Worm (Caenorhabditis elegans) whole organism, L4 larva: ENCODE data around the gene nhr-195.

Source experiments
- F10B5.3 ChIP-seq: sonication (generic microtip); optimal IDR thresholded peaks from 2 replicates; lab custom pipeline; 2016; ENCODE audit warnings: mild to moderate bottlenecking, missing genetic modification characterization, missing compliant biosample characterization
- F37D6.2 ChIP-seq: sonication (generic microtip); optimal IDR thresholded peaks from 2 replicates; lab custom pipeline; 2016; ENCODE audit warnings: mild to moderate bottlenecking, missing genetic modification characterization, missing compliant biosample characterization
- F44E2.7 ChIP-seq: fragments of 200-800 bp; sonication (Bioruptor generic); IDR thresholded peaks from 2 replicates; pipeline ENCODE4 v2.1.2; 2022; ENCODE audit warnings: missing genetic modification characterization, missing compliant biosample characterization
- Y48G9A.11 ChIP-seq: fragments of 200-800 bp; sonication (Bioruptor generic); IDR thresholded peaks from 2 replicates; pipeline ENCODE4 v1.3.6; 2022; ENCODE audit warnings: missing genetic modification reagents, missing genetic modification characterization, missing compliant biosample characterization
- Y75B8A.6 ChIP-seq: fragments of 200-800 bp; sonication (Bioruptor generic); IDR thresholded peaks from 2 replicates; pipeline ENCODE4 v1.3.6; 2022; ENCODE audit warnings: missing genetic modification reagents, missing genetic modification characterization, missing compliant biosample characterization
- ZK546.5 ChIP-seq, 2 experiments: sonication (generic microtip); optimal IDR thresholded peaks; 2 replicates each; lab custom pipeline; 2017; ENCODE audit warnings: missing biosample characterization in 2 of 2, missing genetic modification characterization in 2 of 2
- ama-1 ChIP-seq: fragments of 150-350 bp; optimal IDR thresholded peaks from 2 replicates; lab custom pipeline; 2014; ENCODE audit warnings: inconsistent platforms, mixed read lengths
- ceh-20 ChIP-seq: fragments of 200-800 bp; sonication (Bioruptor generic); IDR thresholded peaks from 2 replicates; pipeline ENCODE4 v1.3.6; 2022; ENCODE audit warnings: missing genetic modification reagents, missing genetic modification characterization, missing compliant biosample characterization
- ceh-28 ChIP-seq: fragments of 150-350 bp; optimal IDR thresholded peaks from 2 replicates; lab custom pipeline; 2014; ENCODE audit warnings: missing biosample characterization, missing genetic modification reagents, missing genetic modification characterization
- ceh-62 ChIP-seq: sonication (generic microtip); optimal IDR thresholded peaks from 2 replicates; lab custom pipeline; 2017; ENCODE audit warnings: missing biosample characterization, missing genetic modification characterization
- ces-1 ChIP-seq: fragments of 150-350 bp; sonication (generic microtip); optimal IDR thresholded peaks from 4 replicates; lab custom pipeline; 2014; ENCODE audit warnings: missing biosample characterization, missing genetic modification reagents, missing genetic modification characterization
- ctbp-1 ChIP-seq: fragments of 200-800 bp; sonication (Bioruptor generic); IDR thresholded peaks from 2 replicates; pipeline ENCODE4 v1.3.6; 2022; ENCODE audit warnings: missing genetic modification reagents, missing genetic modification characterization, missing compliant biosample characterization
- daf-16 ChIP-seq, 3 experiments: sonication (generic microtip); optimal IDR thresholded peaks; 2 replicates each; lab custom pipeline; 2016 to 2017; ENCODE audit warnings: missing genetic modification characterization in 3 of 3, missing genetic modification reagents in 3 of 3, mild to moderate bottlenecking in 2 of 3, missing compliant biosample characterization in 2 of 3, missing biosample characterization in 1 of 3, moderate library complexity in 1 of 3
- dmd-6 ChIP-seq: fragments of 200-800 bp; sonication (Bioruptor generic); IDR thresholded peaks from 2 replicates; pipeline ENCODE4 v1.3.6; 2022; ENCODE audit warnings: missing genetic modification reagents, missing genetic modification characterization, missing compliant biosample characterization
- duxl-1 ChIP-seq: sonication (generic microtip); optimal IDR thresholded peaks from 2 replicates; lab custom pipeline; 2016; ENCODE audit warnings: mild to moderate bottlenecking, missing genetic modification characterization, moderate library complexity, missing compliant biosample characterization; ENCODE audit not compliant: poor library complexity
- dve-1 ChIP-seq: sonication (generic microtip); optimal IDR thresholded peaks from 2 replicates; lab custom pipeline; 2017; ENCODE audit warnings: antibody characterized with exemption, mild to moderate bottlenecking, missing genetic modification characterization, missing compliant biosample characterization; ENCODE audit not compliant: insufficient read depth
- fkh-10 ChIP-seq: fragments of 150-350 bp; optimal IDR thresholded peaks from 2 replicates; lab custom pipeline; 2014; ENCODE audit warnings: missing biosample characterization, missing genetic modification reagents, missing genetic modification characterization
- hlh-11 ChIP-seq: fragments of 200-800 bp; sonication (Bioruptor generic); optimal IDR thresholded peaks from 2 replicates; lab custom pipeline; 2018; ENCODE audit warnings: mild to moderate bottlenecking, missing genetic modification characterization, missing compliant biosample characterization
- hlh-30 ChIP-seq: sonication (generic microtip); optimal IDR thresholded peaks from 2 replicates; lab custom pipeline; 2017; ENCODE audit warnings: antibody characterized with exemption, mild to moderate bottlenecking, missing genetic modification characterization, missing compliant biosample characterization; ENCODE audit not compliant: insufficient read depth
- hmg-1.1 ChIP-seq: fragments of 200-800 bp; sonication (Bioruptor generic); IDR thresholded peaks from 2 replicates; pipeline ENCODE4 v1.3.6; 2022; ENCODE audit warnings: missing genetic modification reagents, missing genetic modification characterization, missing compliant biosample characterization
- lin-1 ChIP-seq: fragments of 200-800 bp; sonication (Bioruptor generic); IDR thresholded peaks from 2 replicates; pipeline ENCODE4 v1.3.6; 2022; ENCODE audit warnings: missing genetic modification reagents, missing genetic modification characterization, missing compliant biosample characterization
- lin-15B ChIP-seq: fragments of 150-350 bp; sonication (generic microtip); optimal IDR thresholded peaks from 3 replicates; lab custom pipeline; 2014; ENCODE audit warnings: missing biosample characterization, missing genetic modification characterization
- lin-29 ChIP-seq: fragments of 200-800 bp; sonication (Bioruptor generic); IDR thresholded peaks from 2 replicates; pipeline ENCODE4 v1.3.6; 2022; ENCODE audit warnings: missing genetic modification reagents, missing genetic modification characterization, missing compliant biosample characterization
- lin-38 ChIP-seq: fragments of 200-800 bp; sonication (Bioruptor generic); IDR thresholded peaks from 2 replicates; pipeline ENCODE4 v1.3.6; 2022; ENCODE audit warnings: missing genetic modification reagents, missing genetic modification characterization, missing compliant biosample characterization
- lsy-2 ChIP-seq, 2 experiments: fragments of 150-350 bp in 1 of 2; sonication (generic microtip) in 1 of 2; optimal IDR thresholded peaks; 2 replicates each; lab custom pipeline; 2014 to 2017; ENCODE audit warnings: missing biosample characterization in 2 of 2, missing genetic modification characterization in 2 of 2
- madf-5 ChIP-seq, 2 experiments: fragments of 200-800 bp; sonication (Bioruptor generic); IDR thresholded peaks; 2 replicates each; pipeline ENCODE4 v1.3.6; 2022; ENCODE audit warnings: missing compliant biosample characterization in 2 of 2, missing genetic modification characterization in 2 of 2
- madf-9 ChIP-seq: fragments of 200-800 bp; sonication (Bioruptor generic); conservative IDR thresholded peaks from 2 replicates; pipeline ENCODE4 v1.3.6; 2022; ENCODE audit warnings: missing genetic modification reagents, missing genetic modification characterization, missing compliant biosample characterization
- mdl-1 ChIP-seq, 2 experiments: fragments of 150-350 bp in 1 of 2; sonication (generic microtip) in 1 of 2; optimal IDR thresholded peaks; 2 replicates each; lab custom pipeline; 2014 to 2017; ENCODE audit warnings: missing biosample characterization in 2 of 2, missing genetic modification characterization in 2 of 2
- mxl-3 ChIP-seq: fragments of 200-800 bp; sonication (Bioruptor generic); optimal IDR thresholded peaks from 2 replicates; lab custom pipeline; 2018; ENCODE audit warnings: mild to moderate bottlenecking, missing genetic modification characterization, missing compliant biosample characterization
- nhr-102 ChIP-seq: sonication (generic microtip); optimal IDR thresholded peaks from 2 replicates; lab custom pipeline; 2016; ENCODE audit warnings: mild to moderate bottlenecking, missing genetic modification characterization, moderate library complexity, missing compliant biosample characterization
- nhr-111 ChIP-seq: fragments of 200-800 bp; sonication (Bioruptor generic); optimal IDR thresholded peaks from 2 replicates; lab custom pipeline; 2018; ENCODE audit warnings: mild to moderate bottlenecking, missing genetic modification characterization, missing compliant biosample characterization
- nhr-25 ChIP-seq: sonication (generic microtip); optimal IDR thresholded peaks from 2 replicates; lab custom pipeline; 2017; ENCODE audit warnings: missing genetic modification characterization, mild to moderate bottlenecking, missing compliant biosample characterization, antibody characterized with exemption, moderate library complexity, borderline replicate concordance; ENCODE audit not compliant: insufficient read depth
- nhr-28 ChIP-seq: fragments of 150-350 bp; optimal IDR thresholded peaks from 2 replicates; lab custom pipeline; 2014; ENCODE audit warnings: missing biosample characterization, missing genetic modification characterization
- nhr-42 ChIP-seq: fragments of 200-800 bp; sonication (Bioruptor generic); IDR thresholded peaks from 2 replicates; pipeline ENCODE4 v1.3.6; 2022; ENCODE audit warnings: missing genetic modification characterization, missing compliant biosample characterization
- nhr-76 ChIP-seq: fragments of 150-350 bp; optimal IDR thresholded peaks from 2 replicates; lab custom pipeline; 2014; ENCODE audit warnings: missing biosample characterization, missing genetic modification characterization
- php-3 ChIP-seq: fragments of 200-800 bp; sonication (Bioruptor generic); IDR thresholded peaks from 2 replicates; pipeline ENCODE4 v1.3.6; 2022; ENCODE audit warnings: missing genetic modification reagents, missing genetic modification characterization, missing compliant biosample characterization
- sdz-12 ChIP-seq: fragments of 200-800 bp; sonication (Bioruptor generic); optimal IDR thresholded peaks from 2 replicates; lab custom pipeline; 2018; ENCODE audit warnings: mild to moderate bottlenecking, missing genetic modification characterization, missing compliant biosample characterization
- skn-1 ChIP-seq: fragments of 150-350 bp; optimal IDR thresholded peaks from 2 replicates; lab custom pipeline; 2014; ENCODE audit warnings: missing biosample characterization, missing genetic modification characterization
- snpc-4 ChIP-seq: fragments of 150-350 bp; optimal IDR thresholded peaks from 2 replicates; lab custom pipeline; 2014; ENCODE audit warnings: missing biosample characterization, missing genetic modification characterization
- tag-97 ChIP-seq: fragments of 200-800 bp; sonication (Bioruptor generic); IDR thresholded peaks from 2 replicates; pipeline ENCODE4 v1.3.6; 2022; ENCODE audit warnings: missing genetic modification characterization, missing compliant biosample characterization
- tra-1 ChIP-seq: fragments of 200-800 bp; sonication (Bioruptor generic); IDR thresholded peaks from 2 replicates; pipeline ENCODE4 v1.3.6; 2022; ENCODE audit warnings: missing genetic modification reagents, missing genetic modification characterization, missing compliant biosample characterization
- unc-62 ChIP-seq, 3 experiments: fragments of 150-350 bp in 1 of 3; sonication (generic microtip); optimal IDR thresholded peaks in 2 of 3; peaks in 1 of 3; 1 replicate in 1 of 3; 2 replicates in 2 of 3; lab custom pipeline; 2014 to 2017; ENCODE audit warnings: missing biosample characterization in 3 of 3, missing genetic modification characterization in 3 of 3, missing genetic modification reagents in 3 of 3, missing genotype in 1 of 3
- zfp-3 ChIP-seq: fragments of 200-800 bp; sonication (Bioruptor generic); conservative IDR thresholded peaks from 2 replicates; pipeline ENCODE4 v1.3.6; 2022; ENCODE audit warnings: missing genetic modification reagents, missing genetic modification characterization, missing compliant biosample characterization
- ztf-7 ChIP-seq: fragments of 150-350 bp; optimal IDR thresholded peaks from 2 replicates; lab custom pipeline; 2014; ENCODE audit warnings: missing biosample characterization, missing genetic modification characterization

The nhr-195 gene

ce11 chrV:8949873-8950272, 22.3 kb downstream of the nhr-195 start:
- TF ChIP-seq php-3 (GFP tag; lab: Robert Waterston, UW) = 0 out of 2 replicates have a peak, but pooled peaks have one; percentile 17
- TF ChIP-seq unc-62 (GFP tag; optimal IDR thresholded peaks at IDR 0.05 in 1 of 2; lab: Kevin White, UChicago) = peak in 1 of 2 experiments; percentile 95
- no peak for TF ChIP-seq unc-62 (tag; optimal IDR thresholded peaks at IDR 0.05; lab: Kevin White, UChicago)
- 0 out of 2 replicates have a peak, but pooled peaks have one; percentile 20 for TF ChIP-seq madf-9 (GFP tag; lab: Robert Waterston, UW)
- TF ChIP-seq tag-97 (GFP tag; lab: Robert Waterston, UW) = no peak

ce11 chrV:8948996-8949395, 23.2 kb downstream of the nhr-195 start:
- peak in 1 of 2 experiments; percentile 63 for TF ChIP-seq unc-62 (GFP tag; optimal IDR thresholded peaks at IDR 0.05 in 1 of 2; lab: Kevin White, UChicago)
- no peak for TF ChIP-seq unc-62 (tag; optimal IDR thresholded peaks at IDR 0.05; lab: Kevin White, UChicago)
- peak in 1 of 2 experiments; percentile 30 for TF ChIP-seq mdl-1 (tag; optimal IDR thresholded peaks at IDR 0.05; lab: Kevin White, UChicago)
- peak; percentile 72 for TF ChIP-seq dve-1 (tag; lab: Kevin White, UChicago)
- TF ChIP-seq php-3 (GFP tag; lab: Robert Waterston, UW) = peak; percentile 75
- peak; percentile 6 for TF ChIP-seq nhr-102 (tag; lab: Kevin White, UChicago)
- no peak for TF ChIP-seq fkh-10 (GFP tag; lab: Kevin White, UChicago)
- no peak for TF ChIP-seq lin-29 (GFP tag; lab: Robert Waterston, UW)
- TF ChIP-seq hlh-30 (tag; lab: Kevin White, UChicago) = peak; percentile 76
- no peak for TF ChIP-seq daf-16 (GFP tag; optimal IDR thresholded peaks at IDR 0.05; lab: Kevin White, UChicago)
- peak; percentile 68 for TF ChIP-seq daf-16 (tag; optimal IDR thresholded peaks at IDR 0.05; lab: Kevin White, UChicago)
- no peak for TF ChIP-seq ceh-20 (GFP tag; lab: Robert Waterston, UW)
- TF ChIP-seq hlh-11 (tag; lab: Kevin White, UChicago) = peak; percentile 80
- TF ChIP-seq snpc-4 = no peak
- TF ChIP-seq nhr-28 (tag; lab: Kevin White, UChicago) = peak; percentile 43
- TF ChIP-seq tra-1 (GFP tag; lab: Robert Waterston, UW) = 0 out of 2 replicates have a peak, but pooled peaks have one; percentile 52
- peak; percentile 82 for TF ChIP-seq dmd-6 (GFP tag; lab: Robert Waterston, UW)
- peak; percentile 72; the same call in 1 of the 2 replicates for TF ChIP-seq lin-1 (GFP tag; lab: Robert Waterston, UW)
- TF ChIP-seq mxl-3 (GFP tag; lab: Kevin White, UChicago) = peak; percentile 34

ce11 chrV:8948365-8948764, 23.8 kb downstream of the nhr-195 start:
- TF ChIP-seq nhr-28 (tag; lab: Kevin White, UChicago) (peak; percentile 17), ztf-7 (tag; lab: Kevin White, UChicago) (no peak), ZK546.5 (tag; optimal IDR thresholded peaks at IDR 0.05; lab: Kevin White, UChicago) (no peak), skn-1 (tag; lab: Kevin White, UChicago) (no peak), ceh-28 (tag; lab: Kevin White, UChicago) (no peak), duxl-1 (tag; lab: Kevin White, UChicago) (no peak), zfp-3 (no peak), madf-5 (GFP tag; IDR thresholded peaks at IDR 0.05; lab: Robert Waterston, UW) (no peak), dmd-6 (GFP tag; lab: Robert Waterston, UW) (0 out of 2 replicates have a peak, but pooled peaks have one; percentile 15), Y75B8A.6 (GFP tag; lab: Robert Waterston, UW) (no peak), php-3 (GFP tag; lab: Robert Waterston, UW) (peak; percentile 59), nhr-25 (tag; lab: Kevin White, UChicago) (no peak), mdl-1 (tag; optimal IDR thresholded peaks at IDR 0.05; lab: Kevin White, UChicago) (no peak), Y48G9A.11 (no peak), hlh-30 (tag; lab: Kevin White, UChicago) (peak; percentile 14), hmg-1.1 (no peak), sdz-12 (GFP tag; lab: Kevin White, UChicago) (no peak), lin-15B (tag; lab: Kevin White, UChicago) (no peak), F37D6.2 (tag; lab: Kevin White, UChicago) (no peak), ctbp-1 (GFP tag; lab: Robert Waterston, UW) (no peak), nhr-111 (GFP tag; lab: Kevin White, UChicago) (no peak), ces-1 (GFP tag; lab: Kevin White, UChicago) (no peak), ceh-62 (tag; lab: Kevin White, UChicago) (no peak), lsy-2 (tag; optimal IDR thresholded peaks at IDR 0.05; lab: Kevin White, UChicago) (no peak), ama-1 (lab: Kevin White, UChicago) (no peak), F44E2.7 (GFP tag; lab: Robert Waterston, UW) (no peak), nhr-76 (no peak), lin-38 (no peak), F10B5.3 (tag; lab: Kevin White, UChicago) (no peak), nhr-42 (GFP tag; lab: Robert Waterston, UW) (no peak)
